Worm (Caenorhabditis elegans): ENCODE data around the gene C35B1.2.

C35B1.2 gene

DNA sequence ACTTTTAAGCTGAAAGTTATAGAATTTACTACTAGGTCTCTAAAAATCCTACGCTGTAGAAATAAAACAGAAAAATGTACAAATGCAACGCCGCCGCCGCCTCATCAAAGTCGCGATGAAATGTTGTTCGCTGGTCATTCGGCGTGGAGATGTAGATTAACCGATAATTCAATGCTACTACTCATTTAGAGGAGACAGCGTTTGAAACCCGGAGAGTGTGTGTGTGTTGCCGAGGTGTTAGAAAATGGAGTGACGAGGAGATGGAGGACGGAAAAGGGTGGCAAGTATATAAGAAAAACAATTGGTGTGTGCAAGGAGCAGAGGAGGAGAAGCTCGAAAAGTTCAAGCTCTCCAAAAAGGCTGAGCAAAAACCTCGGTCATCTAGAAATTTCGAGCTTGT lies 33.7 kb upstream of the C35B1.2 start:
- TF ChIP-seq tbx-2 (tag; optimal IDR thresholded peaks at IDR 0.05) (no peak), unc-42 (tag; optimal IDR thresholded peaks at IDR 0.05) (peak; percentile 75), syd-9 (tag; optimal IDR thresholded peaks at IDR 0.05) (no peak), sox-4 (tag; optimal IDR thresholded peaks at IDR 0.05) (no peak)

- TF ChIP-seq hlh-15 (tag; optimal IDR thresholded peaks at IDR 0.05), result no peak
- no peak for TF ChIP-seq hlh-13 (GFP tag; optimal IDR thresholded peaks at IDR 0.05)
- TF ChIP-seq ceh-9 (tag; optimal IDR thresholded peaks at IDR 0.05), result no peak
- TF ChIP-seq ets-4 (tag; optimal IDR thresholded peaks at IDR 0.05), result no peak
- no peak for TF ChIP-seq ceh-31 (tag; optimal IDR thresholded peaks at IDR 0.05)
- no peak for TF ChIP-seq unc-86 (tag; optimal IDR thresholded peaks at IDR 0.05)
- TF ChIP-seq zip-5 (tag; optimal IDR thresholded peaks at IDR 0.05), result no peak
- TF ChIP-seq ceh-30 (tag; optimal IDR thresholded peaks at IDR 0.05), result no peak
- no peak for TF ChIP-seq fkh-10 (GFP tag; optimal IDR thresholded peaks at IDR 0.05)
- TF ChIP-seq unc-55 (GFP tag; optimal IDR thresholded peaks at IDR 0.05), result no peak
- no peak for TF ChIP-seq ceh-24 (tag; optimal IDR thresholded peaks at IDR 0.05)
- no peak for TF ChIP-seq T23F11.4 (GFP tag; optimal IDR thresholded peaks at IDR 0.05)
- TF ChIP-seq rnt-1 (tag; optimal IDR thresholded peaks at IDR 0.05), result no peak
- TF ChIP-seq F13H6.1 (tag; optimal IDR thresholded peaks at IDR 0.05), result no peak
- no peak for TF ChIP-seq pha-2 (tag; optimal IDR thresholded peaks at IDR 0.05)
- no peak for TF ChIP-seq dmd-4 (tag; optimal IDR thresholded peaks at IDR 0.05; ENCODE audit: borderline replicate concordance)
- TF ChIP-seq sox-2 (GFP tag; IDR thresholded peaks at IDR 0.05), result no peak
- TF ChIP-seq gmeb-2 (tag; optimal IDR thresholded peaks at IDR 0.05), result no peak
- TF ChIP-seq madf-2 (tag; optimal IDR thresholded peaks at IDR 0.05), result no peak
- no peak for TF ChIP-seq sox-4 (tag; optimal IDR thresholded peaks at IDR 0.05)
These were observed 32.6 kb upstream of the C35B1.2 start for ce11 chrIV:4053405-4053804.

- TF ChIP-seq rnt-1 (tag; optimal IDR thresholded peaks at IDR 0.05) (peak; percentile 0), ama-1 (optimal IDR thresholded peaks at IDR 0.05) (no peak), unc-55 (GFP tag; optimal IDR thresholded peaks at IDR 0.05) (peak; percentile 64)
These were observed 30.7 kb upstream of the C35B1.2 start for ce11 chrIV:4055297-4055696.

- no peak for TF ChIP-seq lim-6 (tag; optimal IDR thresholded peaks at IDR 0.05)
- no peak for TF ChIP-seq nhr-232 (tag; optimal IDR thresholded peaks at IDR 0.05)
- no peak for TF ChIP-seq dmd-4 (tag; optimal IDR thresholded peaks at IDR 0.05; ENCODE audit: borderline replicate concordance)
- TF ChIP-seq sox-4 (tag; optimal IDR thresholded peaks at IDR 0.05), result no peak
- TF ChIP-seq ceh-48 (tag; optimal IDR thresholded peaks at IDR 0.05), result no peak
- no peak for TF ChIP-seq ceh-45 (GFP tag; IDR thresholded peaks at IDR 0.05)
- TF ChIP-seq ceh-24 (tag; optimal IDR thresholded peaks at IDR 0.05), result no peak
- no peak for TF ChIP-seq ceh-30 (tag; optimal IDR thresholded peaks at IDR 0.05)
- no peak for TF ChIP-seq fkh-6 (tag; optimal IDR thresholded peaks at IDR 0.05)
- no peak for TF ChIP-seq sox-2 (GFP tag; IDR thresholded peaks at IDR 0.05)
- no peak for TF ChIP-seq zip-5 (tag; optimal IDR thresholded peaks at IDR 0.05)
- TF ChIP-seq pag-3 (tag; optimal IDR thresholded peaks at IDR 0.05; ENCODE audit: borderline replicate concordance), result no peak
- TF ChIP-seq nfya-1 (tag; optimal IDR thresholded peaks at IDR 0.05), result no peak
- TF ChIP-seq hlh-13 (GFP tag; optimal IDR thresholded peaks at IDR 0.05), result no peak
- no peak for TF ChIP-seq syd-9 (tag; optimal IDR thresholded peaks at IDR 0.05)
- TF ChIP-seq pqm-1 (tag; optimal IDR thresholded peaks at IDR 0.05), result no peak
- TF ChIP-seq hlh-6 (tag; optimal IDR thresholded peaks at IDR 0.05), result no peak
- TF ChIP-seq pax-1 (tag; optimal IDR thresholded peaks at IDR 0.05), result no peak
- TF ChIP-seq pat-9 (tag; optimal IDR thresholded peaks at IDR 0.05), result no peak
These were observed 22.4 kb upstream of the C35B1.2 start, which contains the start of gene ilys-6 for ce11 chrIV:4063573-4063972. Gene ilys-6 (minus strand): TSS chrIV:4063673.

DNA sequence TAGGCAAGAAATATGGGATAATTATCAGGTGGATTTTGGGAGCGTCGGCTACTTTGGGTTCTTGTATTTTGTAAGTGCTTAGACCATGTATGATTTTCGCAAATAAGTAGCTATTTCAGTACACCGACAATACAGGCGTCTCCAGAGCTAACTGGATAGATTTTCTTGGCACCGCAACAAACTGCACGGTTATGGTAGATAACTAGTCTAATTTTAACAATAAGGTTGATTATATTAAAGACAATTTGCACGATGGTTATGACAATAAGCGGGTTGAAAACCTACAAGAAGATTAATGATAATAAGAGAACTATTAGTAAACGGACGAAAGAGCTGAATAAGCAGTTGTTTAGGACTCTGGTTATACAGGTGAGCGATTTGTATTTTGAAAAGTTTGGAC lies 18.7 kb upstream of the C35B1.2 start:
- TF ChIP-seq ceh-14 (tag; optimal IDR thresholded peaks at IDR 0.05) (no peak), ceh-30 (tag; optimal IDR thresholded peaks at IDR 0.05) (no peak), madf-2 (tag; optimal IDR thresholded peaks at IDR 0.05) (no peak), K02D7.2 (tag; optimal IDR thresholded peaks at IDR 0.05) (no peak), pha-4 (tag; optimal IDR thresholded peaks at IDR 0.05) (no peak), syd-9 (tag; optimal IDR thresholded peaks at IDR 0.05) (no peak)
